Worm (Caenorhabditis elegans) whole organism, early embryonic: Measurements from ENCODE around the gene rpl-5.

Experiments used
- B0310.2 ChIP-seq: sonication (generic microtip); optimal IDR thresholded peaks from 2 replicates; lab custom pipeline; 2016; ENCODE audit warnings: mild to moderate bottlenecking, missing genetic modification characterization, missing compliant biosample characterization
- F13C5.2 ChIP-seq: sonication (generic microtip); optimal IDR thresholded peaks from 2 replicates; lab custom pipeline; 2017; ENCODE audit warnings: mild to moderate bottlenecking, missing genetic modification characterization, inconsistent platforms, missing compliant biosample characterization
- ama-1 ChIP-seq: fragments of 150-350 bp; optimal IDR thresholded peaks from 2 replicates; lab custom pipeline; 2014
- ceh-13 ChIP-seq: fragments of 200-800 bp; sonication (Bioruptor generic); optimal IDR thresholded peaks from 2 replicates; lab custom pipeline; 2018; ENCODE audit warnings: mild to moderate bottlenecking, missing genetic modification characterization, missing compliant biosample characterization
- ceh-36 ChIP-seq: sonication (generic microtip); optimal IDR thresholded peaks from 2 replicates; lab custom pipeline; 2016; ENCODE audit warnings: missing genetic modification characterization, inconsistent platforms, missing compliant biosample characterization
- flt-1 ChIP-seq: fragments of 200-800 bp; sonication (Bioruptor generic); IDR thresholded peaks from 2 replicates; pipeline ENCODE4 v1.3.6; 2022; ENCODE audit warnings: missing genetic modification characterization, missing compliant biosample characterization
- hmbx-1 ChIP-seq: sonication (generic microtip); optimal IDR thresholded peaks from 2 replicates; lab custom pipeline; 2016; ENCODE audit warnings: mild to moderate bottlenecking, missing genetic modification characterization, missing compliant biosample characterization
- scrt-1 ChIP-seq: fragments of 200-800 bp; sonication (Bioruptor generic); IDR thresholded peaks from 2 replicates; pipeline ENCODE4 v1.3.6; 2022; ENCODE audit warnings: missing genetic modification characterization, missing compliant biosample characterization
- tbx-11 ChIP-seq: fragments of 200-800 bp; sonication (Bioruptor generic); IDR thresholded peaks from 2 replicates; pipeline ENCODE4 v1.3.6; 2022; ENCODE audit warnings: missing genetic modification characterization, missing compliant biosample characterization
- tbx-37 ChIP-seq: fragments of 200-800 bp; sonication (Bioruptor generic); conservative IDR thresholded peaks from 2 replicates; pipeline ENCODE4 v1.3.6; 2022; ENCODE audit warnings: missing genetic modification reagents, missing genetic modification characterization, missing compliant biosample characterization

Gene rpl-5

ce11 chrII:8616155-8616554 lies 46.4 kb downstream of the rpl-5 start:
- TF ChIP-seq ama-1 (lab: Kevin White, UChicago) (no peak), B0310.2 (tag; lab: Kevin White, UChicago) (no peak), hmbx-1 (no peak), tbx-11 (no peak), tbx-37 (no peak)

ce11 chrII:8617516-8617915 lies 47.8 kb downstream of the rpl-5 start, which contains the start of gene chhy-1:
chhy-1 (minus strand) TSS chrII:8617616.
- TF ChIP-seq tbx-11 (no peak), scrt-1 (GFP tag; lab: Robert Waterston, UW) (no peak), B0310.2 (tag; lab: Kevin White, UChicago) (no peak), tbx-37 (no peak), flt-1 (GFP tag; lab: Robert Waterston, UW) (no peak), ceh-13 (no peak), ceh-36 (tag; lab: Kevin White, UChicago) (no peak), F13C5.2 (tag; lab: Kevin White, UChicago) (no peak), ama-1 (lab: Kevin White, UChicago) (no peak)
